Fruit fly (Drosophila melanogaster) S2 (cell line): Measurements from ENCODE around the gene CG10208.

ENCODE experiments used
- CG8478 ChIP-seq: fragments of >200 bp; optimal IDR thresholded peaks from 2 replicates; lab custom pipeline; 2018
- CTCF ChIP-seq, 2 experiments: fragments of >200 bp; optimal IDR thresholded peaks; 2 replicates each; lab custom pipeline; 2018

- no peak for TF ChIP-seq CG8478 (lab: Kevin White, UChicago)
- no peak for TF ChIP-seq CTCF (optimal IDR thresholded peaks at IDR 0.05; lab: Kevin White, UChicago)
Observed at dm6 chr3R:23767417-23767853, 6.5 kb downstream of the CG10208 start, which contains the start of the genes CG10214 and CG10375.
